Worm (Caenorhabditis elegans) whole organism, mixed stage, embryonic: Measurements from ENCODE around the gene C14E2.11.

Source experiments
- M03D4.4 ChIP-seq: sonication (generic microtip); optimal IDR thresholded peaks from 2 replicates; lab custom pipeline; 2017; ENCODE audit warnings: mild to moderate bottlenecking, missing genetic modification characterization, missing compliant biosample characterization
- bed-3 ChIP-seq: fragments of 200-800 bp; sonication (Bioruptor generic); optimal IDR thresholded peaks from 3 replicates; lab custom pipeline; 2018; ENCODE audit warnings: mild to moderate bottlenecking, missing genetic modification characterization, moderate library complexity, missing compliant biosample characterization
- blmp-1 ChIP-seq: fragments of 150-350 bp; optimal IDR thresholded peaks from 2 replicates; lab custom pipeline; 2014; ENCODE audit warnings: missing biosample characterization, missing genetic modification characterization
- ceh-39 ChIP-seq: fragments of 150-350 bp; optimal IDR thresholded peaks from 2 replicates; lab custom pipeline; 2014; ENCODE audit warnings: missing biosample characterization, missing genetic modification characterization
- ceh-43 ChIP-seq: fragments of 200-800 bp; sonication (Bioruptor generic); optimal IDR thresholded peaks from 2 replicates; lab custom pipeline; 2018; ENCODE audit warnings: mild to moderate bottlenecking, missing genetic modification characterization, moderate library complexity, missing compliant biosample characterization
- ceh-83 ChIP-seq: fragments of 200-800 bp; sonication (Bioruptor generic); optimal IDR thresholded peaks from 2 replicates; lab custom pipeline; 2018; ENCODE audit warnings: mild to moderate bottlenecking, missing genetic modification characterization, missing compliant biosample characterization
- ces-1 ChIP-seq: fragments of 150-350 bp; optimal IDR thresholded peaks from 2 replicates; lab custom pipeline; 2014; ENCODE audit warnings: missing biosample characterization, missing genetic modification reagents, missing genetic modification characterization
- elt-1 ChIP-seq: sonication (generic microtip); optimal IDR thresholded peaks from 2 replicates; lab custom pipeline; 2017; ENCODE audit warnings: missing genetic modification characterization, mild to moderate bottlenecking, missing compliant biosample characterization, antibody characterized with exemption, moderate library complexity, borderline replicate concordance; ENCODE audit not compliant: insufficient read depth
- elt-3 ChIP-seq: fragments of 150-350 bp; optimal IDR thresholded peaks from 2 replicates; lab custom pipeline; 2014; ENCODE audit warnings: missing biosample characterization, missing genetic modification characterization
- flh-1 ChIP-seq: fragments of 200-800 bp; sonication (Bioruptor generic); optimal IDR thresholded peaks from 2 replicates; lab custom pipeline; 2018; ENCODE audit warnings: mild to moderate bottlenecking, missing genetic modification characterization, moderate library complexity, missing compliant biosample characterization
- ham-2 ChIP-seq: fragments of 200-800 bp; sonication (Bioruptor generic); optimal IDR thresholded peaks from 2 replicates; lab custom pipeline; 2018; ENCODE audit warnings: mild to moderate bottlenecking, missing genetic modification characterization, missing compliant biosample characterization
- hlh-1 ChIP-seq: fragments of 150-350 bp; optimal IDR thresholded peaks from 2 replicates; lab custom pipeline; 2014; ENCODE audit warnings: missing biosample characterization, missing genetic modification reagents, missing genetic modification characterization
- lin-13 ChIP-seq: fragments of 150-350 bp; optimal IDR thresholded peaks from 2 replicates; lab custom pipeline; 2014; ENCODE audit warnings: missing biosample characterization, missing genetic modification characterization
- lin-32 ChIP-seq: fragments of 200-800 bp; sonication (Bioruptor generic); optimal IDR thresholded peaks from 2 replicates; lab custom pipeline; 2018; ENCODE audit warnings: mild to moderate bottlenecking, missing genetic modification characterization, missing compliant biosample characterization
- lsy-2 ChIP-seq: fragments of 150-350 bp; optimal IDR thresholded peaks from 2 replicates; lab custom pipeline; 2014; ENCODE audit warnings: missing biosample characterization, missing genetic modification characterization
- mep-1 ChIP-seq: fragments of 150-350 bp; optimal IDR thresholded peaks from 2 replicates; lab custom pipeline; 2017; ENCODE audit warnings: missing biosample characterization, missing genetic modification reagents, missing genetic modification characterization, inconsistent platforms
- mls-2 ChIP-seq: sonication (generic microtip); optimal IDR thresholded peaks from 2 replicates; lab custom pipeline; 2016; ENCODE audit warnings: mild to moderate bottlenecking, missing genetic modification characterization, moderate library complexity, missing compliant biosample characterization
- nhr-12 ChIP-seq: fragments of 150-350 bp; optimal IDR thresholded peaks from 2 replicates; lab custom pipeline; 2014; ENCODE audit warnings: missing biosample characterization, missing genetic modification characterization
- nhr-2 ChIP-seq: fragments of 150-350 bp; optimal IDR thresholded peaks from 2 replicates; lab custom pipeline; 2014; ENCODE audit warnings: missing biosample characterization, missing genetic modification characterization
- nhr-237 ChIP-seq: fragments of 150-350 bp; optimal IDR thresholded peaks from 2 replicates; lab custom pipeline; 2014; ENCODE audit warnings: missing biosample characterization, missing genetic modification characterization
- nhr-76 ChIP-seq: sonication (generic microtip); optimal IDR thresholded peaks from 2 replicates; lab custom pipeline; 2017; ENCODE audit warnings: missing biosample characterization, missing genetic modification characterization
- pha-4 ChIP-seq: fragments of 150-350 bp; optimal IDR thresholded peaks from 2 replicates; lab custom pipeline; 2018; ENCODE audit warnings: missing biosample characterization, missing genetic modification reagents, missing genetic modification characterization
- sem-2 ChIP-seq: fragments of 200-800 bp; sonication (Bioruptor generic); optimal IDR thresholded peaks from 2 replicates; lab custom pipeline; 2018; ENCODE audit warnings: mild to moderate bottlenecking, missing genetic modification characterization, missing compliant biosample characterization
- snpc-4 ChIP-seq: fragments of 150-350 bp; optimal IDR thresholded peaks from 2 replicates; lab custom pipeline; 2014; ENCODE audit warnings: missing biosample characterization, missing genetic modification characterization
- tbx-8 ChIP-seq: fragments of 200-800 bp; sonication (Bioruptor generic); optimal IDR thresholded peaks from 2 replicates; lab custom pipeline; 2018; ENCODE audit warnings: mild to moderate bottlenecking, missing genetic modification characterization, moderate library complexity, missing compliant biosample characterization
- unc-120 ChIP-seq: sonication (generic microtip); optimal IDR thresholded peaks from 2 replicates; lab custom pipeline; 2017; ENCODE audit warnings: missing genetic modification characterization, missing compliant biosample characterization; ENCODE audit not compliant: poor library complexity, severe bottlenecking
- unc-39 ChIP-seq: fragments of 150-350 bp; optimal IDR thresholded peaks from 2 replicates; lab custom pipeline; 2014; ENCODE audit warnings: missing biosample characterization, missing genetic modification characterization
- unc-62 ChIP-seq: fragments of 150-350 bp; optimal IDR thresholded peaks from 2 replicates; lab custom pipeline; 2014; ENCODE audit warnings: missing biosample characterization, missing genetic modification reagents, missing genetic modification characterization
- zip-8 ChIP-seq: fragments of 150-350 bp; optimal IDR thresholded peaks from 2 replicates; lab custom pipeline; 2014; ENCODE audit warnings: missing biosample characterization, missing genetic modification characterization
- ztf-11 ChIP-seq: fragments of 150-350 bp; optimal IDR thresholded peaks from 2 replicates; lab custom pipeline; 2014; ENCODE audit warnings: missing biosample characterization, missing genetic modification characterization

Gene C14E2.11

DNA sequence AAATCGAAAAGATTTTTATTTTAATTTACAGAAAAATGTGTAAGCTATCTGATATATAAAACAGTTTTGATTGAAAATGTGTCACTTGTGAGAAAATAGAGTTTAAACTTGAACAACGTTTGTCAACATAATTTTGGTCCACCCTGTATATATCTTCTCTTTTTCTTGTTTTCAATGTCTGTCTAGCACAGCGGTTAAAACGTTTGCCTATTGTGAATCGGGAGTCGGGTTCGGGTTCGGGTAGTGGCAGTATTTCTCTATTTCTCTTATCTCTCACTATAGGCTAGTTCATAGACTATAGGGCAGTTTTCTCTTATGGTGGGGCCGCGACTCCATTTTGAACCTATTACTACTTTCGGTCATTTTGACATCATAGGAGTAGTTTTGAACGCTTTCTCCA lies 10.2 kb upstream of the C14E2.11 start:
- TF ChIP-seq unc-120 (tag; lab: Kevin White, UChicago) (no peak), tbx-8 (GFP tag; lab: Kevin White, UChicago) (no peak), ceh-43 (GFP tag; lab: Kevin White, UChicago) (no peak), hlh-1 (tag; lab: Kevin White, UChicago) (no peak), flh-1 (GFP tag; lab: Kevin White, UChicago) (no peak), pha-4 (tag; lab: Kevin White, UChicago) (no peak), zip-8 (no peak), unc-39 (tag; lab: Kevin White, UChicago) (no peak), ham-2 (GFP tag; lab: Kevin White, UChicago) (no peak), mls-2 (tag; lab: Kevin White, UChicago) (no peak), lin-13 (tag; lab: Kevin White, UChicago) (no peak), lsy-2 (tag; lab: Kevin White, UChicago) (no peak), unc-62 (GFP tag; lab: Kevin White, UChicago) (no peak), ceh-39 (tag; lab: Kevin White, UChicago) (no peak)

DNA sequence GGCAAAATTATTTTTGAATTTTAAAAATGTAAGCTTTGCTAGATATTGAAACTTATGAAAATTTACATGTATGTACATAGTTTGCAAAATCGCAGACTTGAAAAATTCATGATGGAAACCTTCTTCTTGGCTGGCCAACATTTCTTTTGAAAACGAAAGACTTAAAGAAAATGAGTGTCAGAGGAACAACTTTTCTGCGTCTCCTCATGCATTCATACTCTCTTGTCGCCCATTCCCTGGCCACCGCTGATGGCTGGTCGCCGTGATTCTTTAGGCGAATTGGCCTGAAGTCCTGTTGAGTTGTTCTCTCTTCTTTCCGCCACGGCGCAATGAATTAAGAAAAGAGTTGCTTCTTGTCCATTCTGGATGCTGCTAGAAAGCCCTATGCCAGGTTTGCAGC lies 5.2 kb upstream of the C14E2.11 start:
- TF ChIP-seq elt-3, result no peak
- no peak for TF ChIP-seq ham-2 (GFP tag; lab: Kevin White, UChicago)
- no peak for TF ChIP-seq zip-8
- TF ChIP-seq ceh-39 (tag; lab: Kevin White, UChicago), result no peak
- no peak for TF ChIP-seq ces-1 (GFP tag; lab: Kevin White, UChicago)
- no peak for TF ChIP-seq ceh-83 (GFP tag; lab: Kevin White, UChicago)
- no peak for TF ChIP-seq hlh-1 (tag; lab: Kevin White, UChicago)
- no peak for TF ChIP-seq mep-1 (tag; lab: Kevin White, UChicago)
- TF ChIP-seq unc-120 (tag; lab: Kevin White, UChicago), result no peak
- TF ChIP-seq lin-32, result no peak
- TF ChIP-seq nhr-12 (tag; lab: Kevin White, UChicago), result no peak
- no peak for TF ChIP-seq lsy-2 (tag; lab: Kevin White, UChicago)
- TF ChIP-seq nhr-237 (tag; lab: Kevin White, UChicago), result no peak
- no peak for TF ChIP-seq mls-2 (tag; lab: Kevin White, UChicago)
- TF ChIP-seq nhr-76, result no peak
- TF ChIP-seq snpc-4 (tag; lab: Kevin White, UChicago), result no peak

DNA sequence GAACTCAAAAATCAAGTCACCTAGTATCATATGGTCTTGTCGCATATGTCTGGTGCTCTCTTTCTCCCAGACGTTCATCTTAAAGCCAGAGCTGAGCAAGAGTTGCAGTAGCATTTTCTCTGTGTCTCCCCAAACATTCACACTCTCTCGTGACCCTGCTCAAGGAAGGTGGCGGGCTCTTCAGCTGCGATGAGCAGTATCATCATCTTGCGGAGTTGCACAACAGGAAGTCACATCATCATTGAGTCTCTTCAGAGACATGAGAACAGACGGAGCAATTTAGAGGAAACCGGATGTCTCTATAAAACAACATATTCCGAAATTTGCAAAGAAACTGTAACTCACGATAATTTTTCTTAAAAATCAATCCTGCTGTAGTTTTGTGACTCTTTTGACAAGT lies 2.7 kb upstream of the C14E2.11 start:
- TF ChIP-seq M03D4.4 (tag; lab: Kevin White, UChicago) (no peak), sem-2 (GFP tag; lab: Kevin White, UChicago) (no peak), ces-1 (GFP tag; lab: Kevin White, UChicago) (no peak), mep-1 (tag; lab: Kevin White, UChicago) (no peak), lsy-2 (tag; lab: Kevin White, UChicago) (no peak), elt-3 (no peak), unc-39 (tag; lab: Kevin White, UChicago) (no peak), lin-32 (no peak), lin-13 (tag; lab: Kevin White, UChicago) (no peak), ceh-83 (GFP tag; lab: Kevin White, UChicago) (no peak), elt-1 (tag; lab: Kevin White, UChicago) (no peak), nhr-237 (tag; lab: Kevin White, UChicago) (no peak), pha-4 (tag; lab: Kevin White, UChicago) (no peak), nhr-2 (tag; lab: Kevin White, UChicago) (no peak), ceh-43 (GFP tag; lab: Kevin White, UChicago) (no peak), hlh-1 (tag; lab: Kevin White, UChicago) (no peak)
- TF ChIP-seq, all 35 proteins: peak for 0

DNA sequence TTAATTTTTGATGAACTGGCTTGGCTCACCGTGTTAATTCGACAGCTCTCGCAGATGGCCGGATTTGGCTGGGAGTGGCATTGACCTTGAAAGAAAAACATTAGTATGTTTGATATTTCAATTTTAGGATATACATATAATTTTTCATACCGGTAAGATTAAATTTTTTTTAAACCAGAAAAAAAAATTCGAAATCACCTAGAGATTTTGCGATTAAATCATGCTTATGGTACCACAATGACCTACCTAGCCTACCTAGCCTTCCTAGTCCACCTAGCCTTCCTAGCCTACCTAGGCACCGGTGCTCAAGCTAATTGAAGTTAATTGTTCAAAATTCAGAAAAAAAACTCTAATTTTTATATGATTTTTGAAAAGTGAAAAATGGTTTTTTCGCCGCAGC lies 10.2 kb downstream of the C14E2.11 start, which contains the start of gene C14E2.3:
Gene C14E2.3, minus strand, starts transcription at position 101 of the 400 bp plus-strand sequence.
- TF ChIP-seq zip-8 (no peak), ztf-11 (tag; lab: Kevin White, UChicago) (no peak), pha-4 (tag; lab: Kevin White, UChicago) (no peak), blmp-1 (no peak), bed-3 (GFP tag; lab: Kevin White, UChicago) (no peak), ceh-43 (GFP tag; lab: Kevin White, UChicago) (no peak), lin-13 (tag; lab: Kevin White, UChicago) (no peak), nhr-76 (no peak), unc-62 (GFP tag; lab: Kevin White, UChicago) (no peak), lsy-2 (tag; lab: Kevin White, UChicago) (no peak), elt-3 (no peak)
